Worm (Caenorhabditis elegans): ENCODE measurements around the gene Y25C1A.6.

Gene Y25C1A.6

DNA sequence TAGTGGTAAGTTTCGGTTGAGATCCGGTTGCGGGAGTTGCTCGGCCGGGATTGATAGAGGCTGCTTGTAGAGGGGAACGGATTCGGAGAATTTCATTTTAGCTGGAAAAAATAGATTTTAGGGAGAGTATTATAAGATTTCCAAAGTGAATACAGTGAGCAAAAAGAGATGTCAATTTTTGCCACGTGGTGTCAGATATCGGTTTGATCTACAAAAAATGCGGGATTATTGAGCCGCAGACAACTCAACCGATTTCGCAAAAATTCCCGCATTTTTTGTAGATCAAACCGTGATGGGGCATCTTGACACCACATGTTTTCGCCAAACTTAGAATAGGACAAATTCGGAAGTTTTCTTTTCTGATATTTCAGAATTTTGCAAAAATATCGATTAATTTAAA is 6.7 kb upstream of the Y25C1A.6 start, which contains the start of gene lido-13:
Gene lido-13, minus strand, starts transcription at position 101 of the 400 bp plus-strand sequence.
- TF ChIP-seq egl-5 (tag; optimal IDR thresholded peaks at IDR 0.05), result no peak
- no peak for TF ChIP-seq lin-15B (tag; optimal IDR thresholded peaks at IDR 0.05)
- no peak for TF ChIP-seq lsy-12 (tag; optimal IDR thresholded peaks at IDR 0.05)
- TF ChIP-seq elt-1 (tag; optimal IDR thresholded peaks at IDR 0.05), result no peak
- no peak for TF ChIP-seq nhr-67 (tag; optimal IDR thresholded peaks at IDR 0.05)
- no peak for TF ChIP-seq elt-3 (tag; optimal IDR thresholded peaks at IDR 0.05)
- TF ChIP-seq unc-39 (tag; optimal IDR thresholded peaks at IDR 0.05), result no peak
- TF ChIP-seq mdl-1 (tag; optimal IDR thresholded peaks at IDR 0.05), result no peak
- TF ChIP-seq mml-1 (tag; optimal IDR thresholded peaks at IDR 0.05), result no peak
- no peak for TF ChIP-seq elt-2 (tag; optimal IDR thresholded peaks at IDR 0.05)
- no peak for TF ChIP-seq nfya-1 (tag; optimal IDR thresholded peaks at IDR 0.05; ENCODE audit: insufficient read depth)
- TF ChIP-seq nhr-237 (tag; optimal IDR thresholded peaks at IDR 0.05), result no peak
- no peak for TF ChIP-seq nhr-77 (tag; optimal IDR thresholded peaks at IDR 0.05)
- no peak for TF ChIP-seq ceh-9 (tag; optimal IDR thresholded peaks at IDR 0.05)
- no peak for TF ChIP-seq nhr-76 (tag; optimal IDR thresholded peaks at IDR 0.05)
- TF ChIP-seq R02D3.7 (tag; optimal IDR thresholded peaks at IDR 0.05), result no peak

DNA sequence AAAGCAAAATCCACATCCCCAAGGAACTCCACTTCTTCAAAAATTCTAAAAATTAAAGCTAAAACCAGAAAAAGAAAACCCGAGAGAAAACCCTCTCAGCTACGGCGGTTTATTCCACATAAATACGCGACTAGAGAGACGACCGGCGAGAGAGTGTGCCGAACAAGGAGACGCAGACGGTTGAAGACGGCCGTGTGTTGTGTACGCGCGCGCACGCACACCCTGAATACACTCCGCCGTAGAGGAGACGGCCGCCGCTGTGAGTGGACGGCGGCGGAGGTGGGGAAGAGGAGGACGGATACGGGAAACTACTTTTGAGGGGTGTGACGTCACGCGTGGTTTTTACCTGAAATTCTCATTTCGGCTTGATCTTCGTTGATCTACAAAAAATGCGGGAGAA is 6.3 kb upstream of the Y25C1A.6 start:
- no peak for TF ChIP-seq lin-15B (tag; optimal IDR thresholded peaks at IDR 0.05)
- no peak for TF ChIP-seq elt-3 (tag; optimal IDR thresholded peaks at IDR 0.05)
- TF ChIP-seq elt-1 (tag; optimal IDR thresholded peaks at IDR 0.05), result no peak
- TF ChIP-seq daf-12 (tag; optimal IDR thresholded peaks at IDR 0.05), result no peak
- TF ChIP-seq lsy-12 (tag; optimal IDR thresholded peaks at IDR 0.05), result no peak
- TF ChIP-seq jun-1 (tag; optimal IDR thresholded peaks at IDR 0.05), result no peak
- no peak for TF ChIP-seq mdl-1 (tag; optimal IDR thresholded peaks at IDR 0.05)
- no peak for TF ChIP-seq unc-62 (GFP tag; optimal IDR thresholded peaks at IDR 0.05)
- no peak for TF ChIP-seq ceh-28 (tag; optimal IDR thresholded peaks at IDR 0.05)
- TF ChIP-seq tbx-2 (tag; optimal IDR thresholded peaks at IDR 0.05), result no peak
- TF ChIP-seq nhr-25 (tag; optimal IDR thresholded peaks at IDR 0.05), result no peak
- TF ChIP-seq lin-39 (tag; optimal IDR thresholded peaks at IDR 0.05), result peak; percentile 30
- no peak for TF ChIP-seq ceh-16 (tag; optimal IDR thresholded peaks at IDR 0.05)
- no peak for TF ChIP-seq elt-2 (tag; optimal IDR thresholded peaks at IDR 0.05)
- TF ChIP-seq hmg-11 (tag; optimal IDR thresholded peaks at IDR 0.05), result peak; percentile 72

DNA sequence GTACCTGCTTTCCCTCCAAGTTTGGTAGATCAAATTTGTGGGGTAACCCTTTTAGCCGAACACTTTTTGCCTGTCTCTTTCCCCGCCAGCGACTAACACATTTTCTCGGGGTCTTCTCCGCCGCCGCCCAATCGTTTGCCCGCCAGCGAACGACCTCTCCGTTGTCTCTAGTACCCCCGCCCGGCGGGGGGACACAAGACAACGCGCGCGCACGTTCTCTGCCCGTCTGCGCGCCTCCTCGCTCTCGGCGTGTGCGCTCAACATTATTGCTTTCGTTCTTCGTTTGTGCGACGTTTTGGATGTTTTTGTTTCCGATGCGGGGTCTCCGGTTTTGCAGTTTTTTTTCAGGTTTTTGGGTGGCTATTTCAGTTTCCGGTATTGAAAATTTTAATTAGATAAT is 5.4 kb upstream of the Y25C1A.6 start:
- TF ChIP-seq nfya-1 (tag; optimal IDR thresholded peaks at IDR 0.05; ENCODE audit: insufficient read depth) (peak; percentile 46), aly-2 (tag; optimal IDR thresholded peaks at IDR 0.05) (no peak), unc-62 (GFP tag; optimal IDR thresholded peaks at IDR 0.05) (no peak), lin-39 (tag; optimal IDR thresholded peaks at IDR 0.05) (peak; percentile 76), pha-4 (tag; optimal IDR thresholded peaks at IDR 0.05) (no peak), nhr-11 (tag; optimal IDR thresholded peaks at IDR 0.05) (no peak), elt-2 (tag; optimal IDR thresholded peaks at IDR 0.05) (no peak), ceh-9 (tag; optimal IDR thresholded peaks at IDR 0.05) (no peak), fos-1 (tag; optimal IDR thresholded peaks at IDR 0.05) (no peak), hmg-11 (tag; optimal IDR thresholded peaks at IDR 0.05) (peak; percentile 18), skn-1 (tag; optimal IDR thresholded peaks at IDR 0.05) (no peak)

DNA sequence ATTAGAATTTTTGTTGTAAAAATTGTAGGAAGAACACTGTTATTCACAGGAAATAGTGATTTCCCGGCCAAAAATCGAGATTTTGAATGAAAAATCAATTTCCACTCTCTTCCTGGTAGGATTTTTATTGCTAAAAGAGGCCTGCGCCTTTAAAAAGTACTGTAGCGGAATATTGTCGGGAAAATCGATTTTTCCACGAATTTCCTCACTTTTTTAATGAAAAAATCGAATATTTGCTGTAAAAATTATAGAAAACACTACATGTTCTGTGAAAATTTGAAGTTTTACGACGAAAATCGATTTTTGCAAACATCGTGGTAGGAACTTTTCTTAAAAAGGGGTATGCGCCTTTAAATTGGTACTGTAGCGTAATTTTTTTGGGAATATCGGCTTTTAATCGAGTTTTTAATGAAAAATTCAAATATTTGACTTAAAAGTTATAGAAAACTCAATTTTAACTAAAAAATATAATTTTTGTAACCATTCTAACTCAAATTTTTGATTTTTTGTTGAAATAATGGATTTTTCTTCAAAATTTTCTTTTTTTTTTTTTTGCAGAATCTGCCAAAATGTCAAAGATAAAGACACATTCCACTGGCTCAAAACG is 4.5 kb upstream of the Y25C1A.6 start, which contains the start of gene lin-8:
Gene lin-8, plus strand, starts transcription at position 557 of the 607 bp plus-strand sequence.
- TF ChIP-seq unc-62 (GFP tag; optimal IDR thresholded peaks at IDR 0.05), result no peak
- TF ChIP-seq ceh-9 (tag; optimal IDR thresholded peaks at IDR 0.05), result no peak
- TF ChIP-seq daf-12 (tag; optimal IDR thresholded peaks at IDR 0.05), result no peak
- TF ChIP-seq ceh-82 (tag; optimal IDR thresholded peaks at IDR 0.05), result no peak
- TF ChIP-seq eor-1 (tag; optimal IDR thresholded peaks at IDR 0.05), result no peak
- TF ChIP-seq hmg-11 (tag; optimal IDR thresholded peaks at IDR 0.05), result no peak

DNA sequence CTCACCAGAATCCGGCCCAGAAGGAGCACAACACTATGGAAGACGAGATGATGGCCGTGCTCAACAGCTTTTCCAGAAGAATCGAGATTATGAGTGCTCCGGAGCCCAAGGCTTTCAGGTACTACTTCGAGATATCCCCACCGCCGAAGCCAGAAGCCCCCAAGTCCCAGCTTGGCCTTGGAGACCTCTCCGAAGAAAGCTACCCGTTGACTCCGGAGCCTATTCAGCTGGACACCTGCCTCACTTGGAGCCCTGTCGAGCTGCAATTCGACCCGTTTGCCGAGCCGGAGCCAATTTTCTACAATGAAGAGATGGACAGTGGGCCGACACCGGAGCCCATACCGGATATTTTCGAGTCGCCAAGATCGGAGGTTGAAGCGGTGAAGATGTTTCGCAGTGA is 723 bp downstream of the Y25C1A.6 start:
- no peak for TF ChIP-seq nhr-67 (tag; optimal IDR thresholded peaks at IDR 0.05)
- no peak for TF ChIP-seq eor-1 (tag; optimal IDR thresholded peaks at IDR 0.05)
- no peak for TF ChIP-seq unc-62 (GFP tag; optimal IDR thresholded peaks at IDR 0.05)
- TF ChIP-seq daf-12 (tag; optimal IDR thresholded peaks at IDR 0.05), result no peak
- TF ChIP-seq aly-2 (tag; optimal IDR thresholded peaks at IDR 0.05), result no peak
- no peak for TF ChIP-seq zag-1 (tag; optimal IDR thresholded peaks at IDR 0.05)
- TF ChIP-seq sea-2 (GFP tag; optimal IDR thresholded peaks at IDR 0.05), result no peak
- TF ChIP-seq ama-1 (optimal IDR thresholded peaks at IDR 0.05), result no peak
- TF ChIP-seq elt-1 (tag; optimal IDR thresholded peaks at IDR 0.05), result no peak
- TF ChIP-seq jun-1 (tag; optimal IDR thresholded peaks at IDR 0.05), result no peak
- no peak for TF ChIP-seq lsy-12 (tag; optimal IDR thresholded peaks at IDR 0.05)
- TF ChIP-seq nhr-28 (tag; optimal IDR thresholded peaks at IDR 0.05), result no peak

Data from whole organism, L3 larva.